Fruit fly (Drosophila melanogaster) whole organism, embryonic: ENCODE results near the gene CG34179.

Source experiments
- CG10959 ChIP-seq: fragments of 200-800 bp; sonication (Bioruptor generic); IDR thresholded peaks from 2 replicates; pipeline ENCODE4 v1.3.6; 2022; ENCODE audit warnings: missing biosample characterization, missing genetic modification characterization
- CG12769 ChIP-seq: fragments of 200-800 bp; sonication (Bioruptor generic); optimal IDR thresholded peaks from 2 replicates; lab custom pipeline; 2019; ENCODE audit warnings: missing biosample characterization, mild to moderate bottlenecking, missing genetic modification characterization, moderate library complexity
- CG13296 ChIP-seq: fragments of 200-800 bp; sonication (Bioruptor generic); optimal IDR thresholded peaks from 3 replicates; lab custom pipeline; 2018; ENCODE audit warnings: missing biosample characterization, mild to moderate bottlenecking, missing genetic modification characterization
- CG14014 ChIP-seq: fragments of 200-800 bp; sonication (Bioruptor generic); IDR thresholded peaks from 2 replicates; pipeline ENCODE4 v1.3.6; 2022; ENCODE audit warnings: missing biosample characterization, missing genetic modification characterization
- CG14710 ChIP-seq: fragments of 200-800 bp; sonication (Bioruptor generic); optimal IDR thresholded peaks from 3 replicates; lab custom pipeline; 2019; ENCODE audit warnings: missing biosample characterization, mild to moderate bottlenecking, missing genetic modification characterization, moderate library complexity
- CG1529 ChIP-seq: fragments of 200-800 bp; sonication (Bioruptor generic); optimal IDR thresholded peaks from 3 replicates; lab custom pipeline; 2018; ENCODE audit warnings: missing biosample characterization, missing genetic modification characterization
- CG15479 ChIP-seq: fragments of 200-800 bp; sonication (Bioruptor generic); optimal IDR thresholded peaks from 3 replicates; lab custom pipeline; 2019; ENCODE audit warnings: missing biosample characterization, mild to moderate bottlenecking, missing genetic modification characterization, moderate library complexity
- CG15696 ChIP-seq: fragments of 200-800 bp; sonication (Bioruptor generic); optimal IDR thresholded peaks from 2 replicates; lab custom pipeline; 2019; ENCODE audit warnings: missing biosample characterization, mild to moderate bottlenecking, missing genetic modification characterization, moderate library complexity
- CG1602 ChIP-seq: fragments of 200-800 bp; sonication (Bioruptor generic); optimal IDR thresholded peaks from 3 replicates; lab custom pipeline; 2016; ENCODE audit warnings: missing biosample characterization, missing genetic modification characterization
- CG1603 ChIP-seq: fragments of 200-800 bp; sonication (Bioruptor generic); optimal IDR thresholded peaks from 2 replicates; lab custom pipeline; 2019; ENCODE audit warnings: missing biosample characterization, mild to moderate bottlenecking, missing genetic modification characterization, moderate library complexity
- CG17359 ChIP-seq: fragments of 200-800 bp; sonication (Bioruptor generic); optimal IDR thresholded peaks from 3 replicates; lab custom pipeline; 2018; ENCODE audit warnings: missing biosample characterization, mild to moderate bottlenecking, missing genetic modification characterization, moderate library complexity
- CG17829 ChIP-seq: fragments of 200-800 bp; optimal IDR thresholded peaks from 2 replicates; lab custom pipeline; 2019; ENCODE audit warnings: missing biosample characterization, mild to moderate bottlenecking, missing genetic modification characterization, moderate library complexity
- CG18764 ChIP-seq: fragments of 200-800 bp; sonication (Bioruptor generic); optimal IDR thresholded peaks from 3 replicates; lab custom pipeline; 2016; ENCODE audit warnings: missing biosample characterization, missing genetic modification characterization
- CG2202 ChIP-seq: fragments of 200-800 bp; sonication (Bioruptor generic); optimal IDR thresholded peaks from 2 replicates; lab custom pipeline; 2018; ENCODE audit warnings: missing biosample characterization, mild to moderate bottlenecking, missing genetic modification characterization
- CG30403 ChIP-seq: fragments of 200-800 bp; sonication (Bioruptor generic); optimal IDR thresholded peaks from 3 replicates; lab custom pipeline; 2016; ENCODE audit warnings: missing biosample characterization, missing genetic modification characterization
- CG33557 ChIP-seq: fragments of 200-800 bp; sonication (Bioruptor generic); optimal IDR thresholded peaks from 2 replicates; lab custom pipeline; 2019; ENCODE audit warnings: missing biosample characterization, mild to moderate bottlenecking, missing genetic modification characterization, moderate library complexity
- CG34376 ChIP-seq: fragments of 200-800 bp; sonication (Bioruptor generic); optimal IDR thresholded peaks from 2 replicates; lab custom pipeline; 2018; ENCODE audit warnings: missing biosample characterization, mild to moderate bottlenecking, missing genetic modification characterization
- CG3995 ChIP-seq: fragments of 200-800 bp; sonication (Bioruptor generic); optimal IDR thresholded peaks from 3 replicates; lab custom pipeline; 2016; ENCODE audit warnings: missing biosample characterization, missing genetic modification characterization
- CG4360 ChIP-seq: fragments of 200-800 bp; sonication (Bioruptor generic); IDR thresholded peaks from 2 replicates; pipeline ENCODE4 v1.3.6; 2022; ENCODE audit warnings: missing biosample characterization, missing genetic modification characterization
- CG8388 ChIP-seq: fragments of 200-800 bp; sonication (Bioruptor generic); optimal IDR thresholded peaks from 2 replicates; lab custom pipeline; 2019; ENCODE audit warnings: missing biosample characterization, mild to moderate bottlenecking, missing genetic modification characterization, moderate library complexity
- Chrac-16 ChIP-seq: fragments of 200-800 bp; sonication (Bioruptor generic); optimal IDR thresholded peaks from 3 replicates; lab custom pipeline; 2016; ENCODE audit warnings: missing biosample characterization, missing genetic modification characterization
- CoRest ChIP-seq: fragments of 200-800 bp; sonication (Bioruptor generic); optimal IDR thresholded peaks from 3 replicates; lab custom pipeline; 2018; ENCODE audit warnings: missing biosample characterization, mild to moderate bottlenecking, missing genetic modification characterization, moderate library complexity
- D19B ChIP-seq: fragments of 200-800 bp; sonication (Bioruptor generic); optimal IDR thresholded peaks from 2 replicates; lab custom pipeline; 2017; ENCODE audit warnings: missing biosample characterization, mild to moderate bottlenecking, missing genetic modification characterization
- Dip2 ChIP-seq: fragments of 200-800 bp; sonication (Bioruptor generic); IDR thresholded peaks from 2 replicates; pipeline ENCODE4 v1.3.6; 2022; ENCODE audit warnings: missing biosample characterization, missing genetic modification characterization
- Eip74EF ChIP-seq, 2 experiments: fragments of 200-800 bp in 1 of 2; fragments of >200 bp in 1 of 2; sonication (Bioruptor generic) in 1 of 2; optimal IDR thresholded peaks; 2 replicates each; lab custom pipeline; 2017 to 2019; ENCODE audit warnings: missing biosample characterization in 2 of 2, missing genetic modification characterization in 2 of 2, mild to moderate bottlenecking in 1 of 2, moderate library complexity in 1 of 2
- Fer2 ChIP-seq: fragments of 200-800 bp; sonication (Bioruptor generic); optimal IDR thresholded peaks from 2 replicates; lab custom pipeline; 2018; ENCODE audit warnings: missing biosample characterization, mild to moderate bottlenecking, missing genetic modification characterization, moderate library complexity
- HHEX ChIP-seq: fragments of 200-800 bp; sonication (Bioruptor generic); optimal IDR thresholded peaks from 3 replicates; lab custom pipeline; 2017; ENCODE audit warnings: missing biosample characterization, mild to moderate bottlenecking, missing genetic modification characterization, missing genetic modification reagents
- Lhr ChIP-seq: fragments of 200-800 bp; sonication (Bioruptor generic); optimal IDR thresholded peaks from 3 replicates; lab custom pipeline; 2017; ENCODE audit warnings: mild to moderate bottlenecking, missing biosample characterization, missing genetic modification reagents, missing genetic modification characterization
- Neu2 ChIP-seq: fragments of 200-800 bp; sonication (Bioruptor generic); optimal IDR thresholded peaks from 3 replicates; lab custom pipeline; 2016; ENCODE audit warnings: missing biosample characterization, missing genetic modification characterization, borderline replicate concordance
- Ssrp ChIP-seq: fragments of 200-800 bp; sonication (Bioruptor generic); optimal IDR thresholded peaks from 2 replicates; lab custom pipeline; 2018; ENCODE audit warnings: missing biosample characterization, mild to moderate bottlenecking, missing genetic modification characterization, moderate library complexity
- Xbp1 ChIP-seq: fragments of 200-800 bp; sonication (Bioruptor generic); optimal IDR thresholded peaks from 3 replicates; lab custom pipeline; 2016; ENCODE audit warnings: missing biosample characterization, mild to moderate bottlenecking, missing genetic modification characterization
- bbx ChIP-seq: fragments of 200-800 bp; sonication (Bioruptor generic); IDR thresholded peaks from 2 replicates; pipeline ENCODE4 v1.3.6; 2022; ENCODE audit warnings: missing biosample characterization, missing genetic modification characterization; ENCODE audit not compliant: partially characterized antibody
- bsh ChIP-seq, 2 experiments: fragments of 200-800 bp; sonication (Bioruptor generic); optimal IDR thresholded peaks; 2 replicates each; lab custom pipeline; 2017 to 2018; ENCODE audit warnings: mild to moderate bottlenecking in 2 of 2, missing biosample characterization in 2 of 2, missing genetic modification characterization in 2 of 2, moderate library complexity in 1 of 2
- ci ChIP-seq: fragments of 200-800 bp; sonication (Bioruptor generic); IDR thresholded peaks from 3 replicates; pipeline ENCODE4 v1.3.6; 2022; ENCODE audit warnings: missing biosample characterization, missing genetic modification characterization
- disco-r ChIP-seq: fragments of 200-800 bp; sonication (Bioruptor generic); optimal IDR thresholded peaks from 2 replicates; lab custom pipeline; 2016; ENCODE audit warnings: missing biosample characterization, missing genetic modification characterization
- exex ChIP-seq: fragments of 200-800 bp; sonication (Bioruptor generic); optimal IDR thresholded peaks from 4 replicates; lab custom pipeline; 2018; ENCODE audit warnings: missing biosample characterization, mild to moderate bottlenecking, missing genetic modification characterization, moderate library complexity
- gcm2 ChIP-seq: fragments of 200-800 bp; sonication (Bioruptor generic); optimal IDR thresholded peaks from 2 replicates; lab custom pipeline; 2016; ENCODE audit warnings: missing biosample characterization, missing genetic modification characterization
- hkb ChIP-seq, 2 experiments: fragments of 200-800 bp in 1 of 2; fragments of >200 bp in 1 of 2; sonication (Bioruptor generic) in 1 of 2; IDR thresholded peaks in 1 of 2; optimal IDR thresholded peaks in 1 of 2; 2 replicates each; pipeline versions ENCODE4 v1.3.6 to Lab custom; 2017 to 2022; ENCODE audit warnings: missing biosample characterization in 1 of 2, missing genetic modification characterization in 1 of 2
- ken ChIP-seq: fragments of 200-800 bp; sonication (Bioruptor generic); IDR thresholded peaks from 3 replicates; pipeline ENCODE4 v1.3.6; 2022; ENCODE audit warnings: missing biosample characterization, missing genetic modification characterization
- klu ChIP-seq: fragments of 200-800 bp; sonication (Bioruptor generic); IDR thresholded peaks from 2 replicates; pipeline ENCODE4 v1.3.6; 2022; ENCODE audit warnings: missing biosample characterization, missing genetic modification characterization
- lab ChIP-seq: fragments of 200-800 bp; sonication (Bioruptor generic); optimal IDR thresholded peaks from 3 replicates; lab custom pipeline; 2017; ENCODE audit warnings: missing biosample characterization, missing genetic modification characterization, mild to moderate bottlenecking, moderate library complexity, missing genetic modification reagents
- lola ChIP-seq, 3 experiments: fragments of >200 bp in 2 of 3; fragments of 200-800 bp in 1 of 3; sonication (Bioruptor generic) in 1 of 3; optimal IDR thresholded peaks; 2 replicates each; lab custom pipeline; 2017 to 2019; ENCODE audit warnings: missing biosample characterization in 3 of 3, missing genetic modification characterization in 3 of 3, mild to moderate bottlenecking in 1 of 3, moderate library complexity in 1 of 3
- mam ChIP-seq: fragments of 200-800 bp; sonication (Bioruptor generic); optimal IDR thresholded peaks from 3 replicates; lab custom pipeline; 2016; ENCODE audit warnings: missing biosample characterization, missing genetic modification characterization
- pnt ChIP-seq: fragments of 200-800 bp; sonication (Bioruptor generic); optimal IDR thresholded peaks from 3 replicates; lab custom pipeline; 2016; ENCODE audit warnings: missing biosample characterization, missing genetic modification characterization
- prd ChIP-seq, 3 experiments: fragments of >200 bp in 2 of 3; fragments of 200-800 bp in 1 of 3; sonication (Bioruptor generic) in 1 of 3; optimal IDR thresholded peaks in 2 of 3; IDR thresholded peaks in 1 of 3; 2 replicates in 2 of 3; 3 replicates in 1 of 3; pipeline versions ENCODE4 v1.3.6 to Lab custom; 2017 to 2022; ENCODE audit warnings: missing biosample characterization in 1 of 3, missing genetic modification characterization in 1 of 3
- shn ChIP-seq: fragments of 200-800 bp; sonication (Bioruptor generic); optimal IDR thresholded peaks from 3 replicates; lab custom pipeline; 2016; ENCODE audit warnings: missing biosample characterization, missing genetic modification characterization
- sisA ChIP-seq: fragments of 200-800 bp; sonication (Bioruptor generic); IDR thresholded peaks from 2 replicates; pipeline ENCODE4 v1.3.6; 2022; ENCODE audit warnings: missing biosample characterization, missing genetic modification characterization
- twi ChIP-seq: fragments of 200-800 bp; optimal IDR thresholded peaks from 2 replicates; lab custom pipeline; 2019; ENCODE audit warnings: missing biosample characterization, mild to moderate bottlenecking, missing genetic modification characterization, moderate library complexity
- wor ChIP-seq: fragments of 200-800 bp; sonication (Bioruptor generic); IDR thresholded peaks from 2 replicates; pipeline ENCODE4 v1.3.6; 2022; ENCODE audit warnings: missing biosample characterization, missing genetic modification characterization
- yki ChIP-seq: fragments of >200 bp; optimal IDR thresholded peaks from 3 replicates; lab custom pipeline; 2018

CG34179 gene

DNA sequence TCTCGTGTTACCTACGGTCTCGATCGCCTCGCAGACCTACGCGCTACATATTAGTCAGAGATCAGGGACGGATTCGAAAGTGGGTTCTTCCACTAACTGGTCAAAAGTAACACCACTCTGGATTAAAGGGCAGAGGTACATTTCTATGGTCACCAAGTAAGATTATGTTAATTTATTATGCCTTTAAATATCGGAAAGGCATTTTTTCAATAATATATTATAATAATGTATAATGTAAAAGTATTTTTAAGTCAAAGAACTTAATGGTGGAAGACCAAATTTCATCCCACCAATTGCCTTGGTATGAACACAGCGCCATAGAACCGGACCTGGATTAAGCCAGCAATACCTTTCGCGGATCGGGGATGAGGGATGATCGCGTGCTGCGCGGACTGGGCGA, 25.7 kb downstream of the CG34179 start (continued):
- TF ChIP-seq CG1603: no peak
- peak; percentile 44 for TF ChIP-seq Ssrp (tag; lab: Kevin White, UChicago)
- peak; percentile 65 for TF ChIP-seq CG15696 (tag; lab: Kevin White, UChicago)
- no peak for TF ChIP-seq CG34376
- TF ChIP-seq twi (tag; lab: Kevin White, UChicago): no peak
- TF ChIP-seq klu (GFP tag; lab: Robert Waterston, UW): no peak
- TF ChIP-seq lola (GFP tag; optimal IDR thresholded peaks at IDR 0.05; lab: Kevin White, UChicago): peak in 1 of 3 experiments; percentile 58
- TF ChIP-seq yki (lab: Kevin White, UChicago): no peak
- no peak for TF ChIP-seq Chrac-16 (GFP tag; lab: Kevin White, UChicago)
- TF ChIP-seq Eip74EF (GFP tag; optimal IDR thresholded peaks at IDR 0.05; lab: Kevin White, UChicago): no peak
- TF ChIP-seq CG12769 (tag; lab: Kevin White, UChicago): no peak
- no peak for TF ChIP-seq CG3995 (GFP tag; lab: Kevin White, UChicago)
- TF ChIP-seq CG15479 (GFP tag; lab: Kevin White, UChicago): no peak
- TF ChIP-seq Lhr (GFP tag; lab: Kevin White, UChicago): no peak
- TF ChIP-seq CG13296 (GFP tag; lab: Kevin White, UChicago): no peak
- no peak for TF ChIP-seq prd (optimal IDR thresholded peaks at IDR 0.05; lab: Kevin White, UChicago)
- peak; percentile 30; the same call in 1 of the 3 replicates for TF ChIP-seq prd (GFP tag; IDR thresholded peaks at IDR 0.05; lab: Robert Waterston, UW)
- no peak for TF ChIP-seq hkb (optimal IDR thresholded peaks at IDR 0.05; lab: Kevin White, UChicago)
- no peak for TF ChIP-seq hkb (GFP tag; IDR thresholded peaks at IDR 0.05; lab: Robert Waterston, UW)
- no peak for TF ChIP-seq pnt (GFP tag; lab: Kevin White, UChicago)
- TF ChIP-seq Xbp1: peak; percentile 3
- peak; percentile 18 for TF ChIP-seq CG17359 (tag; lab: Kevin White, UChicago)
- TF ChIP-seq CG2202: no peak
- TF ChIP-seq lab (GFP tag; lab: Kevin White, UChicago): peak; percentile 4
- TF ChIP-seq wor: no peak
- no peak for TF ChIP-seq CG14014 (GFP tag; lab: Robert Waterston, UW)
- TF ChIP-seq exex: no peak
- TF ChIP-seq CG14710 (tag; lab: Kevin White, UChicago): peak; percentile 54
- TF ChIP-seq CG8388 (GFP tag; lab: Kevin White, UChicago): no peak
- no peak for TF ChIP-seq CoRest (tag; lab: Kevin White, UChicago)
- no peak for TF ChIP-seq Fer2 (tag; lab: Kevin White, UChicago)
- no peak for TF ChIP-seq Neu2 (GFP tag; lab: Kevin White, UChicago)
- no peak for TF ChIP-seq CG33557
- TF ChIP-seq Dip2 (GFP tag; lab: Robert Waterston, UW): no peak
- TF ChIP-seq disco-r (GFP tag; lab: Kevin White, UChicago): no peak
- TF ChIP-seq ken (GFP tag; lab: Robert Waterston, UW): no peak
- TF ChIP-seq D19B: no peak
- TF ChIP-seq ci (GFP tag; lab: Robert Waterston, UW): no peak
- peak; percentile 40 for TF ChIP-seq CG17829 (tag; lab: Kevin White, UChicago)
- TF ChIP-seq mam: no peak
- no peak for TF ChIP-seq CG18764 (GFP tag; lab: Kevin White, UChicago)
- TF ChIP-seq CG1602 (GFP tag; lab: Kevin White, UChicago): no peak
- TF ChIP-seq CG1529 (GFP tag; lab: Kevin White, UChicago): no peak
- TF ChIP-seq bsh (GFP tag; optimal IDR thresholded peaks at IDR 0.05; lab: Kevin White, UChicago): peak; percentile 31 to 34
- no peak for TF ChIP-seq bbx (GFP tag; lab: Robert Waterston, UW)
- TF ChIP-seq gcm2 (GFP tag; lab: Kevin White, UChicago): no peak
- TF ChIP-seq shn (GFP tag; lab: Kevin White, UChicago): no peak
- 0 out of 2 replicates have a peak, but pooled peaks have one; percentile 27 for TF ChIP-seq sisA (GFP tag; lab: Robert Waterston, UW)
- TF ChIP-seq CG30403: no peak
- no peak for TF ChIP-seq CG4360
- no peak for TF ChIP-seq CG10959
- TF ChIP-seq HHEX (GFP tag; lab: Kevin White, UChicago): no peak
